Worm (Caenorhabditis elegans) whole organism, late embryonic: ENCODE data around the gene F08D12.2.

Experiments
- C08G9.2 ChIP-seq: sonication (generic microtip); optimal IDR thresholded peaks from 2 replicates; lab custom pipeline; 2016; ENCODE audit warnings: mild to moderate bottlenecking, missing genetic modification characterization, moderate library complexity, missing compliant biosample characterization
- C38D4.7 ChIP-seq: fragments of 200-800 bp; sonication (Bioruptor generic); optimal IDR thresholded peaks from 2 replicates; lab custom pipeline; 2018; ENCODE audit warnings: mild to moderate bottlenecking, missing genetic modification characterization, moderate library complexity, missing compliant biosample characterization
- K02D7.2 ChIP-seq: sonication (generic microtip); optimal IDR thresholded peaks from 2 replicates; lab custom pipeline; 2017; ENCODE audit warnings: mild to moderate bottlenecking, missing genetic modification characterization, missing compliant biosample characterization
- T23F11.4 ChIP-seq: fragments of 200-800 bp; sonication (Bioruptor generic); optimal IDR thresholded peaks from 2 replicates; lab custom pipeline; 2018; ENCODE audit warnings: mild to moderate bottlenecking, missing genetic modification characterization, missing compliant biosample characterization
- ahr-1 ChIP-seq: sonication (generic microtip); optimal IDR thresholded peaks from 2 replicates; lab custom pipeline; 2016; ENCODE audit warnings: missing genetic modification characterization, missing compliant biosample characterization
- ceh-18 ChIP-seq: sonication (generic microtip); optimal IDR thresholded peaks from 2 replicates; lab custom pipeline; 2016; ENCODE audit warnings: missing genetic modification characterization, missing compliant biosample characterization
- ceh-2 ChIP-seq: sonication (generic microtip); optimal IDR thresholded peaks from 2 replicates; lab custom pipeline; 2016; ENCODE audit warnings: missing genotype, missing genetic modification characterization, missing compliant biosample characterization
- ceh-30 ChIP-seq: fragments of 150-350 bp; optimal IDR thresholded peaks from 2 replicates; lab custom pipeline; 2014; ENCODE audit warnings: missing biosample characterization, missing genetic modification characterization
- ceh-31 ChIP-seq: sonication (generic microtip); optimal IDR thresholded peaks from 2 replicates; lab custom pipeline; 2016; ENCODE audit warnings: missing genetic modification characterization, missing compliant biosample characterization
- ceh-34 ChIP-seq: sonication (generic microtip); optimal IDR thresholded peaks from 2 replicates; lab custom pipeline; 2016; ENCODE audit warnings: mild to moderate bottlenecking, missing genetic modification characterization, missing compliant biosample characterization
- ceh-45 ChIP-seq: fragments of 200-800 bp; sonication (Bioruptor generic); IDR thresholded peaks from 2 replicates; pipeline ENCODE4 v1.3.6; 2022; ENCODE audit warnings: missing genetic modification reagents, missing genetic modification characterization, missing compliant biosample characterization
- ceh-48 ChIP-seq: sonication (generic microtip); optimal IDR thresholded peaks from 2 replicates; lab custom pipeline; 2016; ENCODE audit warnings: missing genetic modification characterization, inconsistent platforms, missing compliant biosample characterization
- che-1 ChIP-seq: sonication (generic microtip); optimal IDR thresholded peaks from 2 replicates; lab custom pipeline; 2016; ENCODE audit warnings: mild to moderate bottlenecking, missing genetic modification characterization, missing compliant biosample characterization
- dmd-4 ChIP-seq: sonication (generic microtip); optimal IDR thresholded peaks from 2 replicates; lab custom pipeline; 2016; ENCODE audit warnings: borderline replicate concordance, missing genetic modification characterization, missing compliant biosample characterization
- elt-4 ChIP-seq: sonication (generic microtip); optimal IDR thresholded peaks from 2 replicates; lab custom pipeline; 2016; ENCODE audit warnings: missing genetic modification characterization, missing compliant biosample characterization
- fkh-10 ChIP-seq: fragments of 150-350 bp; optimal IDR thresholded peaks from 2 replicates; lab custom pipeline; 2014; ENCODE audit warnings: missing biosample characterization, missing genetic modification reagents, missing genetic modification characterization
- fkh-6 ChIP-seq: sonication (generic microtip); optimal IDR thresholded peaks from 2 replicates; lab custom pipeline; 2016; ENCODE audit warnings: missing genetic modification characterization, missing compliant biosample characterization
- gmeb-2 ChIP-seq: sonication (generic microtip); optimal IDR thresholded peaks from 2 replicates; lab custom pipeline; 2016; ENCODE audit warnings: missing genetic modification characterization, inconsistent platforms, missing compliant biosample characterization
- hlh-15 ChIP-seq: sonication (generic microtip); optimal IDR thresholded peaks from 2 replicates; lab custom pipeline; 2016; ENCODE audit warnings: missing genetic modification characterization, missing compliant biosample characterization
- hlh-30 ChIP-seq: sonication (generic microtip); optimal IDR thresholded peaks from 2 replicates; lab custom pipeline; 2017; ENCODE audit warnings: antibody characterized with exemption, missing genetic modification characterization, missing compliant biosample characterization; ENCODE audit not compliant: insufficient read depth
- hlh-8 ChIP-seq: sonication (generic microtip); optimal IDR thresholded peaks from 2 replicates; lab custom pipeline; 2016; ENCODE audit warnings: missing genotype, missing genetic modification characterization, missing compliant biosample characterization
- nhr-11 ChIP-seq: fragments of 150-350 bp; optimal IDR thresholded peaks from 2 replicates; lab custom pipeline; 2014; ENCODE audit warnings: missing biosample characterization, missing genetic modification characterization
- pag-3 ChIP-seq: sonication (generic microtip); optimal IDR thresholded peaks from 2 replicates; lab custom pipeline; 2016; ENCODE audit warnings: missing compliant biosample characterization, missing genetic modification characterization, borderline replicate concordance
- pat-9 ChIP-seq: fragments of 200-800 bp; sonication (Bioruptor generic); optimal IDR thresholded peaks from 2 replicates; lab custom pipeline; 2018; ENCODE audit warnings: mild to moderate bottlenecking, missing genetic modification characterization, moderate library complexity, missing compliant biosample characterization
- pha-2 ChIP-seq: sonication (generic microtip); optimal IDR thresholded peaks from 2 replicates; lab custom pipeline; 2017; ENCODE audit warnings: mild to moderate bottlenecking, missing genetic modification characterization, missing compliant biosample characterization
- pqm-1 ChIP-seq: sonication (generic microtip); optimal IDR thresholded peaks from 2 replicates; lab custom pipeline; 2016; ENCODE audit warnings: missing genetic modification characterization, missing compliant biosample characterization
- ref-2 ChIP-seq: sonication (generic microtip); optimal IDR thresholded peaks from 2 replicates; lab custom pipeline; 2016; ENCODE audit warnings: missing genetic modification characterization, missing compliant biosample characterization
- sdc-2 ChIP-seq: sonication (generic microtip); optimal IDR thresholded peaks from 2 replicates; lab custom pipeline; 2016; ENCODE audit warnings: missing genotype, missing genetic modification characterization, missing compliant biosample characterization
- sox-2 ChIP-seq: fragments of 200-800 bp; sonication (Bioruptor generic); IDR thresholded peaks from 2 replicates; pipeline ENCODE4 v1.3.6; 2022; ENCODE audit warnings: missing genetic modification reagents, missing genetic modification characterization, missing compliant biosample characterization
- tbx-2 ChIP-seq: sonication (generic microtip); optimal IDR thresholded peaks from 2 replicates; lab custom pipeline; 2016; ENCODE audit warnings: missing genetic modification characterization, missing compliant biosample characterization
- ttx-3 ChIP-seq: sonication (generic microtip); optimal IDR thresholded peaks from 2 replicates; lab custom pipeline; 2016; ENCODE audit warnings: missing genetic modification reagents, missing genetic modification characterization, missing compliant biosample characterization
- unc-3 ChIP-seq, 2 experiments: fragments of 200-800 bp in 1 of 2; sonication (Bioruptor generic) in 1 of 2; sonication (generic microtip) in 1 of 2; conservative IDR thresholded peaks in 1 of 2; optimal IDR thresholded peaks in 1 of 2; 2 replicates each; pipeline versions ENCODE4 v1.3.6 to Lab custom; 2016 to 2022; ENCODE audit warnings: missing compliant biosample characterization in 2 of 2, missing genetic modification characterization in 2 of 2, missing genetic modification reagents in 1 of 2
- ztf-16 ChIP-seq: sonication (generic microtip); optimal IDR thresholded peaks from 2 replicates; lab custom pipeline; 2017; ENCODE audit warnings: missing genetic modification characterization, missing compliant biosample characterization

Gene F08D12.2

ce11 chrII:2758476-2758875, 23.0 kb upstream of the F08D12.2 start, which contains the start of gene fbxb-107:
Gene fbxb-107, plus strand, starts transcription at chrII:2758772.
- TF ChIP-seq hlh-15 (tag; lab: Kevin White, UChicago) (no peak), hlh-30 (tag; lab: Kevin White, UChicago) (peak; percentile 72), ceh-48 (tag; lab: Kevin White, UChicago) (peak; percentile 54)

ce11 chrII:2762108-2762507, 19.3 kb upstream of the F08D12.2 start, which contains the start of gene fbxb-106:
Gene fbxb-106, plus strand, starts transcription at chrII:2762408.
- TF ChIP-seq pat-9 (no peak), nhr-11 (tag; lab: Kevin White, UChicago) (no peak), gmeb-2 (no peak), sdc-2 (no peak), ztf-16 (tag; lab: Kevin White, UChicago) (no peak), C38D4.7 (GFP tag; lab: Kevin White, UChicago) (no peak), C08G9.2 (tag; lab: Kevin White, UChicago) (no peak), ahr-1 (tag; lab: Kevin White, UChicago) (no peak), sox-2 (GFP tag; lab: Robert Waterston, UW) (no peak), elt-4 (tag; lab: Kevin White, UChicago) (no peak), hlh-15 (tag; lab: Kevin White, UChicago) (no peak), ceh-31 (tag; lab: Kevin White, UChicago) (no peak), fkh-10 (GFP tag; lab: Kevin White, UChicago) (no peak), ceh-45 (GFP tag; lab: Robert Waterston, UW) (no peak), ref-2 (no peak), ceh-18 (no peak), ttx-3 (tag; lab: Kevin White, UChicago) (no peak)
- TF ChIP-seq, all 69 proteins: peak for 0

- TF ChIP-seq T23F11.4 (GFP tag; lab: Kevin White, UChicago) (no peak), unc-3 (GFP tag; conservative IDR thresholded peaks at IDR 0.05; lab: Robert Waterston, UW) (no peak), unc-3 (tag; optimal IDR thresholded peaks at IDR 0.05; lab: Kevin White, UChicago) (no peak), pag-3 (no peak), elt-4 (tag; lab: Kevin White, UChicago) (no peak), gmeb-2 (no peak), ceh-2 (tag; lab: Kevin White, UChicago) (no peak), ceh-30 (tag; lab: Kevin White, UChicago) (no peak), pha-2 (tag; lab: Kevin White, UChicago) (no peak), ceh-31 (tag; lab: Kevin White, UChicago) (no peak), ahr-1 (tag; lab: Kevin White, UChicago) (no peak), hlh-8 (tag; lab: Kevin White, UChicago) (no peak)
Observed at ce11 chrII:2764664-2765063, 16.8 kb upstream of the F08D12.2 start, which contains the start of gene fbxb-108. Gene fbxb-108, plus strand, starts transcription at chrII:2764964.

ce11 chrII:2766331-2766730, 15.1 kb upstream of the F08D12.2 start, which contains the start of gene F08D12.15:
Gene F08D12.15, plus strand, starts transcription at chrII:2766631.
- TF ChIP-seq ref-2 = no peak

- TF ChIP-seq fkh-6 (no peak), tbx-2 (no peak), C08G9.2 (tag; lab: Kevin White, UChicago) (no peak), ref-2 (no peak), hlh-30 (tag; lab: Kevin White, UChicago) (no peak)
- TF ChIP-seq, all 69 proteins: peak for 0
Observed at ce11 chrII:2769021-2769420, 12.4 kb upstream of the F08D12.2 start, which contains the start of gene F08D12.7. Gene F08D12.7, minus strand, starts transcription at chrII:2769121.

ce11 chrII:2770788-2771187, 10.7 kb upstream of the F08D12.2 start, which contains the start of gene fbxb-105:
Gene fbxb-105, minus strand, starts transcription at chrII:2770888.
- no peak for TF ChIP-seq ref-2
- no peak for TF ChIP-seq ceh-31 (tag; lab: Kevin White, UChicago)
- TF ChIP-seq pag-3 = no peak

ce11 chrII:2772166-2772565, 9.3 kb upstream of the F08D12.2 start, which contains the start of gene sdz-10:
Gene sdz-10, minus strand, starts transcription at chrII:2772266.
- TF ChIP-seq C38D4.7 (GFP tag; lab: Kevin White, UChicago) (no peak), ztf-16 (tag; lab: Kevin White, UChicago) (no peak), pqm-1 (tag; lab: Kevin White, UChicago) (no peak), dmd-4 (no peak), che-1 (tag; lab: Kevin White, UChicago) (no peak), nhr-11 (tag; lab: Kevin White, UChicago) (no peak), ceh-2 (tag; lab: Kevin White, UChicago) (no peak), K02D7.2 (no peak), ceh-45 (GFP tag; lab: Robert Waterston, UW) (no peak), ceh-34 (tag; lab: Kevin White, UChicago) (no peak)
